Fruit fly (Drosophila melanogaster) whole organism, prepupa: Measurements from ENCODE around the gene CG14036.
A peak's percentile ranks its signal among the peaks of the same experiment; 100 is the strongest.

Source experiments
- CG15336 ChIP-seq: fragments of 200-800 bp; sonication (Bioruptor generic); IDR thresholded peaks from 2 replicates; pipeline ENCODE4 v1.3.6; 2022; ENCODE audit warnings: missing biosample characterization, missing genetic modification characterization
- CG1621 ChIP-seq: fragments of 200-800 bp; sonication (Bioruptor generic); optimal IDR thresholded peaks from 3 replicates; lab custom pipeline; 2018; ENCODE audit warnings: missing biosample characterization, mild to moderate bottlenecking, missing genetic modification characterization
- CG32006 ChIP-seq: fragments of 200-800 bp; sonication (Bioruptor generic); optimal IDR thresholded peaks from 3 replicates; lab custom pipeline; 2017; ENCODE audit warnings: missing biosample characterization, mild to moderate bottlenecking, missing genetic modification characterization
- CG34406 ChIP-seq: fragments of 200-800 bp; sonication (Bioruptor generic); optimal IDR thresholded peaks from 3 replicates; lab custom pipeline; 2016; ENCODE audit warnings: missing biosample characterization, missing genetic modification characterization
- CG6163 ChIP-seq: fragments of 200-800 bp; sonication (Bioruptor generic); IDR thresholded peaks from 3 replicates; pipeline ENCODE4 v1.3.6; 2022; ENCODE audit warnings: missing biosample characterization, missing genetic modification characterization
- CG6792 ChIP-seq: fragments of 200-800 bp; sonication (Bioruptor generic); optimal IDR thresholded peaks from 3 replicates; lab custom pipeline; 2016; ENCODE audit warnings: missing biosample characterization, missing genetic modification characterization
- Eip78C ChIP-seq: fragments of 200-800 bp; sonication (Bioruptor generic); peaks from one replicate; lab custom pipeline; 2016; ENCODE audit warnings: missing biosample characterization, missing genetic modification characterization
- Hr38 ChIP-seq: sonication (Bioruptor generic); optimal IDR thresholded peaks from 2 replicates; lab custom pipeline; 2016; ENCODE audit warnings: missing biosample characterization, missing genetic modification characterization
- Sox102F ChIP-seq: fragments of 200-800 bp; sonication (Bioruptor generic); optimal IDR thresholded peaks from 2 replicates; lab custom pipeline; 2016; ENCODE audit warnings: missing biosample characterization, mild to moderate bottlenecking, missing genetic modification characterization
- Sox14 ChIP-seq: fragments of 200-800 bp; sonication (Bioruptor generic); optimal IDR thresholded peaks from 3 replicates; lab custom pipeline; 2016; ENCODE audit warnings: missing biosample characterization, missing genetic modification characterization
- Sox15 ChIP-seq: fragments of 200-800 bp; sonication (Bioruptor generic); optimal IDR thresholded peaks from 3 replicates; lab custom pipeline; 2016; ENCODE audit warnings: missing biosample characterization, missing genetic modification characterization
- acj6 ChIP-seq: fragments of 200-800 bp; sonication (Bioruptor generic); optimal IDR thresholded peaks from 3 replicates; lab custom pipeline; 2016; ENCODE audit warnings: missing biosample characterization, missing genetic modification characterization
- lz ChIP-seq: fragments of 200-800 bp; sonication (Bioruptor generic); optimal IDR thresholded peaks from 3 replicates; lab custom pipeline; 2016; ENCODE audit warnings: missing biosample characterization, missing genetic modification characterization
- topi ChIP-seq: fragments of 200-800 bp; sonication (Bioruptor generic); optimal IDR thresholded peaks from 3 replicates; lab custom pipeline; 2016; ENCODE audit warnings: missing biosample characterization, missing genetic modification characterization

CG14036 gene

DNA sequence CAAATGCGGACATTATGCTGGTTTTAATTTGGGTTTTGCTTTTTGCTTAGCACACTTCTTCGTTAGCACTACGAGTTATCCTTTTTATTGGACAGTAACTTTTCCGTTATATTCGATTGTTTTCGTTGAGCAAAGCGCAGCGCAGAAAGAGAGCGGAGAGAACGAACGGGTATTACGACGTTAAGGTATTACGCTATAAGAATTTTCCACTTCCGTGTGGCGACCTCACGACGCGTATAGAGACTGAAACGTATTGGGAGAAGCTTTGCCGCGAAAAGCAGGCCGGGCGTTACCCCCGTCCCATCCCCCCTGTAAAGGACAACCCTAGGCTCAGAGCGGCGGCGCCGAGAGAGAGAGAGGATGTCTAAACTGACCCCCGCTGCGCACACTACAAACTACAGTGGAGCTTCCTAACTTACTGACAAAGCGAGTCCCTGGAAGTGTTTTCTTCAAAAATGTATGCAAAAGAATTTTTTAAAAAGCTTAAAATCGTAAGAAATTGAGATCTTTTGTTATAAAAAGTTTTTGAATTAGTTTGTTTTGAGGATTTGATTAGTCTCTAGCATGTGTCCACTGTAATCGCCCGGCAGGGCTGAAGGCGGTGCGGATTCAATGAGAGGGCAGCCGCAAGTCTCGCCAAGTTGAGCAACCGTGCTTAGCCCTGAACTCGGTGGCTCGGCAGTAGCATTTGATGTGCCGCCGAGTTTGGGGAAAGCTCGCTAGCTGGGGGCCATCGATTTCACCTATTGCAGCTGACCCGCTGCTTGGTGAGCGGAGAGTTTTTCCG is 49.9 kb downstream of the CG14036 start (continued):
- TF ChIP-seq CG6792 (GFP tag; lab: Kevin White, UChicago) (peak; percentile 91), Sox102F (GFP tag; lab: Kevin White, UChicago) (peak; percentile 89), Sox14 (GFP tag; lab: Kevin White, UChicago) (peak; percentile 91), topi (GFP tag; lab: Kevin White, UChicago) (peak; percentile 88), Eip78C (GFP tag; lab: Kevin White, UChicago) (peak; percentile 96), lz (GFP tag; lab: Kevin White, UChicago) (peak; percentile 89), CG15336 (GFP tag; lab: Robert Waterston, UW) (peak; percentile 88), CG32006 (peak; percentile 88), Hr38 (peak; percentile 19), CG6163 (GFP tag; lab: Robert Waterston, UW) (peak; percentile 95), acj6 (GFP tag; lab: Kevin White, UChicago) (peak; percentile 88), CG34406 (peak; percentile 80), Sox15 (GFP tag; lab: Kevin White, UChicago) (peak; percentile 82), CG1621 (peak; percentile 85)
